Worm (Caenorhabditis elegans): ENCODE measurements around the gene str-79.

The str-79 gene

DNA sequence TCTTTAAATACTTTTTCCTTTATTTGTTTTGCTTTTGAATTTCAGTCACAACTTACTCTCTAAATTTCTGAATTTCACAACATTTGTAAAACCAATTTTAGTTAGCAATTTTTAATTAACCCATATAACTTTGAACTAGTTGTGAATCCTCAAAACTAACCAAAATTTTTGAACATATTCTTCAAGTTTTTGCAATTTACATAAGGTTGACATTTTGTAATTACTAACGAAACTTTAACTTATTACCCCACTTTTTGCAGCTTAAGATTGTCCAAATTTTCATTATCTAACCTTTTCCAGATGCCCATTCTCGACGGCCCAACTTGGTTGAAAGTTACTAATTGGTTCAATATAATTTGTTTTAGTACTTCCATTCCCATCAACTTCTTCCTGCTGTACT is at the start of gene str-79:
Gene str-79, plus strand, starts transcription at position 301 of the 400 bp plus-strand sequence.
- TF ChIP-seq hmg-11 (tag; optimal IDR thresholded peaks at IDR 0.05) (no peak), eor-1 (tag; optimal IDR thresholded peaks at IDR 0.05) (no peak), pqm-1 (tag; optimal IDR thresholded peaks at IDR 0.05) (no peak), elt-1 (tag; optimal IDR thresholded peaks at IDR 0.05) (no peak), ZK546.5 (tag; optimal IDR thresholded peaks at IDR 0.05) (no peak), nfya-1 (tag; optimal IDR thresholded peaks at IDR 0.05; ENCODE audit: insufficient read depth) (no peak), fkh-10 (GFP tag; optimal IDR thresholded peaks at IDR 0.05) (no peak), jun-1 (tag; optimal IDR thresholded peaks at IDR 0.05) (no peak), nhr-67 (tag; optimal IDR thresholded peaks at IDR 0.05) (no peak)

DNA sequence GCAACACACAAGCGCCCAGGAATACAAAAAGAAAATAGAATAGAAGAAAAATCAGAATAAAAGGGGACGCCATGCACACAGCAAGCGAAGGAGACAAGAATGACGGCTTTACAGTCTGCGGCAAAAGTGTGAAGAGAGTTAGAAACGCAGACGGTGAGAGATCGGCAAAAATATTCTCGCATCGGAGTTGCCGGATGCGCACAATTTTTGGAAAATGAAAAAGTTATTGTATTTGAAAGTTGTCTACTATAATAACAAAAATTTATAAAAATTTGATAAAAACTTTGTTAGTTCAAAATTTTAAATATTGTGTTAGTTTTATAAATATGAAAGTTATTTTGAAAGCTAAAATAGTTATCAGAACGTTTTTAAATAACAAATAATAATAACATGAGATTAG is 47.4 kb upstream of the str-79 start, which contains the start of gene ZC53.22:
Gene ZC53.22, minus strand, starts transcription at position 101 of the 400 bp plus-strand sequence.
- TF ChIP-seq ceh-82 (tag; optimal IDR thresholded peaks at IDR 0.05) (no peak), lsy-12 (tag; optimal IDR thresholded peaks at IDR 0.05) (no peak), aly-2 (tag; optimal IDR thresholded peaks at IDR 0.05) (no peak), sea-2 (GFP tag; optimal IDR thresholded peaks at IDR 0.05) (no peak), ama-1 (optimal IDR thresholded peaks at IDR 0.05) (no peak), pha-4 (tag; optimal IDR thresholded peaks at IDR 0.05) (no peak), egl-27 (tag; optimal IDR thresholded peaks at IDR 0.05) (no peak), jun-1 (tag; optimal IDR thresholded peaks at IDR 0.05) (no peak), eor-1 (tag; optimal IDR thresholded peaks at IDR 0.05) (no peak), ceh-9 (tag; optimal IDR thresholded peaks at IDR 0.05) (no peak), nhr-23 (tag; optimal IDR thresholded peaks at IDR 0.05) (no peak), ZK546.5 (tag; optimal IDR thresholded peaks at IDR 0.05) (no peak), egl-5 (tag; optimal IDR thresholded peaks at IDR 0.05) (no peak), nhr-76 (tag; optimal IDR thresholded peaks at IDR 0.05) (no peak), unc-62 (GFP tag; optimal IDR thresholded peaks at IDR 0.05) (no peak), mml-1 (tag; optimal IDR thresholded peaks at IDR 0.05) (no peak)

DNA sequence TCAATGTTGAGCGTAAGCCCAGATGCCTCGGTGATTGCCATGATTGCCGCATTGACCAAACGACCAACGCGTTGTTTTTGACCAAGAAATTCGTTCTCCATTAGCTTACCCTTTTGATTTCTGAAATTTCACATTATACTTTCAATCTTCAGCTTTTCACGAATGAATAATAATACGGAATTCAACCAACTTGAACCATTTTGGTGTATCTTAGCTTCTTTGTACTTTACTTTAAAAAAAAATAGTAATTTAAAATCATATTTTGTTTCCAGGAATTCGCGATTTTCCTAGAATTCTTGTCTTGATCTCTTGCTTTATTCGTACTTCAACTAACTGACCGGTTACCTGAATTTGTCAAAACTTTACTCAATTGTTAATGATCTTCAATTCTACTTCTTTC is 45.5 kb upstream of the str-79 start, which contains the start of gene ZC53.2:
Gene ZC53.2, minus strand, starts transcription at position 101 of the 400 bp plus-strand sequence.
- TF ChIP-seq tbx-2 (tag; optimal IDR thresholded peaks at IDR 0.05) (no peak), egl-5 (tag; optimal IDR thresholded peaks at IDR 0.05) (no peak), egl-27 (tag; optimal IDR thresholded peaks at IDR 0.05) (no peak), ceh-16 (tag; optimal IDR thresholded peaks at IDR 0.05) (no peak), eor-1 (tag; optimal IDR thresholded peaks at IDR 0.05) (no peak), daf-12 (tag; optimal IDR thresholded peaks at IDR 0.05) (no peak), pha-4 (tag; optimal IDR thresholded peaks at IDR 0.05) (no peak), nhr-67 (tag; optimal IDR thresholded peaks at IDR 0.05) (no peak), ceh-82 (tag; optimal IDR thresholded peaks at IDR 0.05) (no peak), nhr-11 (tag; optimal IDR thresholded peaks at IDR 0.05) (no peak), hmg-11 (tag; optimal IDR thresholded peaks at IDR 0.05) (no peak), jun-1 (tag; optimal IDR thresholded peaks at IDR 0.05) (no peak), aly-2 (tag; optimal IDR thresholded peaks at IDR 0.05) (no peak), pqm-1 (tag; optimal IDR thresholded peaks at IDR 0.05) (no peak)

DNA sequence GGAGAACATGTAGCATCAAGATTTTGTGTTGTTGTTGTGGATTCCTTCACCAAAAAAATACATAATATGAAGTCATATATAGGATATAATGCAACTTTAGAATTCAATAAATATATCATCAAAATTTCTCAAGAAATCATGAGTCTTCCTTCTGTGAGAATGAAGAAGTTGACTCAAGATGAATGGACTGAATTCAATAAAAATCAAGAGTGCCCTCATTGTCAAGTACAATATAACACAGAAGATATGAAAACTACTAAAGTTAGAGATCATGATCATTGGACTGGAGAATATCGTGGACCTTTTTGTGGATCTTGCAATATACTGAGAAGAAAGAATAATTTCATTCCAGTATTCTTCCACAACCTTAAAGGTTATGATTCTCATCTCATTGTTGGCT is 34.2 kb upstream of the str-79 start:
- no peak for TF ChIP-seq egl-27 (tag; optimal IDR thresholded peaks at IDR 0.05)
- TF ChIP-seq skn-1 (tag; optimal IDR thresholded peaks at IDR 0.05): no peak
- TF ChIP-seq sea-2 (GFP tag; optimal IDR thresholded peaks at IDR 0.05): no peak
- no peak for TF ChIP-seq nhr-43 (tag; optimal IDR thresholded peaks at IDR 0.05; ENCODE audit: poor library complexity, severe bottlenecking)
- TF ChIP-seq R02D3.7 (tag; optimal IDR thresholded peaks at IDR 0.05): no peak
- no peak for TF ChIP-seq snpc-4 (tag; optimal IDR thresholded peaks at IDR 0.05)
- TF ChIP-seq eor-1 (tag; optimal IDR thresholded peaks at IDR 0.05): no peak
- no peak for TF ChIP-seq pha-4 (tag; optimal IDR thresholded peaks at IDR 0.05)
- TF ChIP-seq elt-1 (tag; optimal IDR thresholded peaks at IDR 0.05): no peak
- no peak for TF ChIP-seq zag-1 (tag; optimal IDR thresholded peaks at IDR 0.05)
- no peak for TF ChIP-seq nhr-77 (tag; optimal IDR thresholded peaks at IDR 0.05)
- TF ChIP-seq mdl-1 (tag; optimal IDR thresholded peaks at IDR 0.05): no peak
- no peak for TF ChIP-seq pqm-1 (tag; optimal IDR thresholded peaks at IDR 0.05)
- TF ChIP-seq fos-1 (tag; optimal IDR thresholded peaks at IDR 0.05): no peak
- TF ChIP-seq daf-12 (tag; optimal IDR thresholded peaks at IDR 0.05): no peak
- TF ChIP-seq nhr-25 (tag; optimal IDR thresholded peaks at IDR 0.05): no peak
- no peak for TF ChIP-seq ceh-82 (tag; optimal IDR thresholded peaks at IDR 0.05)
- TF ChIP-seq nhr-237 (tag; optimal IDR thresholded peaks at IDR 0.05): no peak
- no peak for TF ChIP-seq nhr-67 (tag; optimal IDR thresholded peaks at IDR 0.05)

Measured in whole organism, L3 larva.